Worm (Caenorhabditis elegans): Measurements from ENCODE around the gene ZK899.2.
"Not testable (repeated sequence)": the region's sequence is repeated elsewhere in the genome, so short reads cannot be mapped to it uniquely, and the experiment has no call there.

ce11 chrX:9463045-9463444 lies 11.3 kb upstream of the ZK899.2 start, which contains the start of gene ZK899.6:
- TF ChIP-seq tab-1, ztf-23 (GFP tag; IDR thresholded peaks at IDR 0.05): not testable (repeated sequence)
